Worm (Caenorhabditis elegans) whole organism, early embryonic: ENCODE measurements around the gene F56B3.4.

ENCODE experiments used
- F13C5.2 ChIP-seq: sonication (generic microtip); optimal IDR thresholded peaks from 2 replicates; lab custom pipeline; 2017; ENCODE audit warnings: mild to moderate bottlenecking, missing genetic modification characterization, inconsistent platforms, missing compliant biosample characterization
- ama-1 ChIP-seq: fragments of 150-350 bp; optimal IDR thresholded peaks from 2 replicates; lab custom pipeline; 2014
- ceh-36 ChIP-seq: sonication (generic microtip); optimal IDR thresholded peaks from 2 replicates; lab custom pipeline; 2016; ENCODE audit warnings: missing genetic modification characterization, inconsistent platforms, missing compliant biosample characterization
- scrt-1 ChIP-seq: fragments of 200-800 bp; sonication (Bioruptor generic); IDR thresholded peaks from 2 replicates; pipeline ENCODE4 v1.3.6; 2022; ENCODE audit warnings: missing genetic modification characterization, missing compliant biosample characterization
- tbx-11 ChIP-seq: fragments of 200-800 bp; sonication (Bioruptor generic); IDR thresholded peaks from 2 replicates; pipeline ENCODE4 v1.3.6; 2022; ENCODE audit warnings: missing genetic modification characterization, missing compliant biosample characterization
- tra-4 ChIP-seq: sonication (generic microtip); optimal IDR thresholded peaks from 2 replicates; lab custom pipeline; 2017; ENCODE audit warnings: missing genetic modification characterization, missing compliant biosample characterization

ce11 chrIV:762016-762459 lies 32.0 kb downstream of the F56B3.4 start:
- no peak for TF ChIP-seq ama-1 (lab: Kevin White, UChicago)
- no peak for TF ChIP-seq F13C5.2 (tag; lab: Kevin White, UChicago)
- no peak for TF ChIP-seq scrt-1 (GFP tag; lab: Robert Waterston, UW)
- TF ChIP-seq tbx-11 (GFP tag; lab: Robert Waterston, UW), result no peak
- no peak for TF ChIP-seq tra-4 (tag; lab: Kevin White, UChicago)
- TF ChIP-seq ceh-36 (tag; lab: Kevin White, UChicago), result no peak
